Worm (Caenorhabditis elegans): ENCODE measurements around the gene oxy-4.

DNA sequence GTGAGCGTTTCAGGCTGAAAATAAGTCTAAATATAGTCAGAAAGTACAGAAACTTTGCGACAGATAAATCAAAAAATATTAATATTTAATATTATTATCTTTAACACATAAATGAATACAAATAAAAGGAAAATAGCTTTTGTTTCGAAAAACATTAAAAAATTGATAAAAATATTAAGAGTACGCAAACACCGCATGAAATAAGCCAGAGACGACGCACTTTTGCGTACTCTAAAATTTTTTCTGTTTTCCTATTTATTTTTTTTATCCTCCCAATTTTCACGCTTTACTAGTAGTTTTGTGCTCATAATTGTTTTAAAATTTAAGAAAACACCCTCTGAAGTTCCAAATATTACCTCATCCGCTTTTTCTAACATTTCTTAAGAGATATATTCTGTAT is 5.4 kb downstream of the oxy-4 start, which contains the start of the genes rbm-42 and grwd-1:
- TF ChIP-seq ceh-13 (GFP tag; optimal IDR thresholded peaks at IDR 0.05) = no peak
- TF ChIP-seq hmg-4 (GFP tag; optimal IDR thresholded peaks at IDR 0.05) = no peak
- no peak for TF ChIP-seq ceh-36 (tag; optimal IDR thresholded peaks at IDR 0.05)
- no peak for TF ChIP-seq tra-4 (tag; optimal IDR thresholded peaks at IDR 0.05)
- TF ChIP-seq hmbx-1 (tag; optimal IDR thresholded peaks at IDR 0.05) = no peak
- no peak for TF ChIP-seq flt-1 (GFP tag; IDR thresholded peaks at IDR 0.05)
- TF ChIP-seq ama-1 (optimal IDR thresholded peaks at IDR 0.05) = no peak
- no peak for TF ChIP-seq B0310.2 (tag; optimal IDR thresholded peaks at IDR 0.05)
- no peak for TF ChIP-seq pes-1 (GFP tag; IDR thresholded peaks at IDR 0.05)
- peak; percentile 16 for TF ChIP-seq F13C5.2 (tag; optimal IDR thresholded peaks at IDR 0.05)
- TF ChIP-seq ets-7 (tag; optimal IDR thresholded peaks at IDR 0.05) = no peak
- TF ChIP-seq hnd-1 (tag; optimal IDR thresholded peaks at IDR 0.05) = no peak
- no peak for TF ChIP-seq tbx-37 (GFP tag; conservative IDR thresholded peaks at IDR 0.05)
- no peak for TF ChIP-seq scrt-1 (GFP tag; IDR thresholded peaks at IDR 0.05)
